Fruit fly (Drosophila melanogaster) whole organism, prepupa: ENCODE data around the gene mab-21.

ENCODE experiments used
- Blimp-1 ChIP-seq: fragments of 200-800 bp; sonication (Bioruptor generic); optimal IDR thresholded peaks from 3 replicates; lab custom pipeline; 2017; ENCODE audit warnings: missing biosample characterization, missing genetic modification characterization, mild to moderate bottlenecking, moderate library complexity, missing genetic modification reagents
- CG10631 ChIP-seq: fragments of 200-800 bp; sonication (Bioruptor generic); optimal IDR thresholded peaks from 2 replicates; lab custom pipeline; 2016; ENCODE audit warnings: missing biosample characterization, missing genetic modification characterization
- CG10669 ChIP-seq: fragments of 200-800 bp; sonication (Bioruptor generic); optimal IDR thresholded peaks from 3 replicates; lab custom pipeline; 2018; ENCODE audit warnings: missing biosample characterization, mild to moderate bottlenecking, missing genetic modification characterization, moderate library complexity
- CG11294 ChIP-seq: fragments of 200-800 bp; sonication (Bioruptor generic); IDR thresholded peaks from 2 replicates; pipeline ENCODE4 v1.3.6; 2022; ENCODE audit warnings: missing biosample characterization, missing genetic modification characterization
- CG11762 ChIP-seq: fragments of 200-800 bp; sonication (Bioruptor generic); optimal IDR thresholded peaks from 3 replicates; lab custom pipeline; 2016; ENCODE audit warnings: missing biosample characterization, missing genetic modification characterization; ENCODE audit not compliant: insufficient read depth
- CG11902 ChIP-seq: fragments of 200-800 bp; sonication (Bioruptor generic); optimal IDR thresholded peaks from 3 replicates; lab custom pipeline; 2016; ENCODE audit warnings: missing biosample characterization, missing genetic modification characterization
- CG1621 ChIP-seq: fragments of 200-800 bp; sonication (Bioruptor generic); optimal IDR thresholded peaks from 3 replicates; lab custom pipeline; 2018; ENCODE audit warnings: missing biosample characterization, mild to moderate bottlenecking, missing genetic modification characterization
- CG3032 ChIP-seq: fragments of 200-800 bp; optimal IDR thresholded peaks from 2 replicates; lab custom pipeline; 2019; ENCODE audit warnings: missing biosample characterization, mild to moderate bottlenecking, missing genetic modification characterization, moderate library complexity
- CG31627 ChIP-seq: fragments of 200-800 bp; sonication (Bioruptor generic); optimal IDR thresholded peaks from 3 replicates; lab custom pipeline; 2016; ENCODE audit warnings: missing biosample characterization, missing genetic modification characterization
- CG32006 ChIP-seq: fragments of 200-800 bp; sonication (Bioruptor generic); optimal IDR thresholded peaks from 3 replicates; lab custom pipeline; 2017; ENCODE audit warnings: missing biosample characterization, mild to moderate bottlenecking, missing genetic modification characterization
- CG3919 ChIP-seq: fragments of 200-800 bp; sonication (Bioruptor generic); optimal IDR thresholded peaks from 3 replicates; lab custom pipeline; 2016; ENCODE audit warnings: missing biosample characterization, missing genetic modification characterization
- CG4318 ChIP-seq: fragments of 200-800 bp; sonication (Bioruptor generic); optimal IDR thresholded peaks from 3 replicates; lab custom pipeline; 2017; ENCODE audit warnings: missing biosample characterization, mild to moderate bottlenecking, missing genetic modification characterization
- CG6163 ChIP-seq: fragments of 200-800 bp; sonication (Bioruptor generic); IDR thresholded peaks from 3 replicates; pipeline ENCODE4 v1.3.6; 2022; ENCODE audit warnings: missing biosample characterization, missing genetic modification characterization
- CG6276 ChIP-seq: fragments of 200-800 bp; sonication (Bioruptor generic); optimal IDR thresholded peaks from 2 replicates; lab custom pipeline; 2017; ENCODE audit warnings: missing biosample characterization, mild to moderate bottlenecking, missing genetic modification characterization
- CG6792 ChIP-seq: fragments of 200-800 bp; sonication (Bioruptor generic); optimal IDR thresholded peaks from 3 replicates; lab custom pipeline; 2016; ENCODE audit warnings: missing biosample characterization, missing genetic modification characterization
- CG6808 ChIP-seq: fragments of 200-800 bp; sonication (Bioruptor generic); optimal IDR thresholded peaks from 3 replicates; lab custom pipeline; 2017; ENCODE audit warnings: missing biosample characterization, missing genetic modification characterization, mild to moderate bottlenecking, moderate library complexity, missing genetic modification reagents
- CG6854 ChIP-seq: fragments of 200-800 bp; sonication (Bioruptor generic); optimal IDR thresholded peaks from 2 replicates; lab custom pipeline; 2017; ENCODE audit warnings: missing biosample characterization, mild to moderate bottlenecking, missing genetic modification characterization
- CG8119 ChIP-seq: fragments of 200-800 bp; sonication (Bioruptor generic); IDR thresholded peaks from 3 replicates; pipeline ENCODE4 v1.3.6; 2022; ENCODE audit warnings: missing biosample characterization, missing genetic modification characterization
- CG8319 ChIP-seq: fragments of 200-800 bp; sonication (Bioruptor generic); optimal IDR thresholded peaks from 3 replicates; lab custom pipeline; 2016; ENCODE audit warnings: missing biosample characterization, missing genetic modification characterization
- CG8632 ChIP-seq: fragments of 200-800 bp; sonication (Bioruptor generic); optimal IDR thresholded peaks from 3 replicates; lab custom pipeline; 2016; ENCODE audit warnings: missing biosample characterization, missing genetic modification characterization
- CG9139 ChIP-seq: fragments of 200-800 bp; sonication (Bioruptor generic); optimal IDR thresholded peaks from 3 replicates; lab custom pipeline; 2017; ENCODE audit warnings: missing biosample characterization, mild to moderate bottlenecking, missing genetic modification characterization
- Eip75B ChIP-seq: fragments of 200-800 bp; sonication (Bioruptor generic); optimal IDR thresholded peaks from 3 replicates; lab custom pipeline; 2016; ENCODE audit warnings: missing biosample characterization, missing genetic modification characterization
- Eip78C ChIP-seq: fragments of 200-800 bp; sonication (Bioruptor generic); peaks from one replicate; lab custom pipeline; 2016; ENCODE audit warnings: missing biosample characterization, missing genetic modification characterization
- Eip93F ChIP-seq: fragments of 200-800 bp; sonication (Bioruptor generic); optimal IDR thresholded peaks from 2 replicates; lab custom pipeline; 2016; ENCODE audit warnings: missing biosample characterization, mild to moderate bottlenecking, missing genetic modification characterization
- Ets21C ChIP-seq: fragments of 200-800 bp; sonication (Bioruptor generic); optimal IDR thresholded peaks from 3 replicates; lab custom pipeline; 2016; ENCODE audit warnings: missing biosample characterization, missing genetic modification characterization
- Ets96B ChIP-seq: fragments of 200-800 bp; optimal IDR thresholded peaks from 2 replicates; lab custom pipeline; 2019; ENCODE audit warnings: missing biosample characterization, mild to moderate bottlenecking, missing genetic modification characterization, moderate library complexity
- Gug ChIP-seq: fragments of 200-800 bp; sonication (Bioruptor generic); IDR thresholded peaks from 2 replicates; pipeline ENCODE4 v1.3.6; 2022; ENCODE audit warnings: missing biosample characterization, missing genetic modification characterization
- Hr38 ChIP-seq: sonication (Bioruptor generic); optimal IDR thresholded peaks from 2 replicates; lab custom pipeline; 2016; ENCODE audit warnings: missing biosample characterization, missing genetic modification characterization
- Hr4 ChIP-seq: fragments of 200-800 bp; sonication (Bioruptor generic); optimal IDR thresholded peaks from 3 replicates; lab custom pipeline; 2016; ENCODE audit warnings: missing biosample characterization, missing genetic modification characterization
- Lpt ChIP-seq: fragments of 200-800 bp; sonication (Bioruptor generic); optimal IDR thresholded peaks from 3 replicates; lab custom pipeline; 2016; ENCODE audit warnings: missing biosample characterization, missing genetic modification characterization
- Met ChIP-seq: fragments of 200-800 bp; sonication (Bioruptor generic); optimal IDR thresholded peaks from 3 replicates; lab custom pipeline; 2016; ENCODE audit warnings: missing biosample characterization, missing genetic modification characterization
- OdsH ChIP-seq: fragments of 200-800 bp; sonication (Bioruptor generic); optimal IDR thresholded peaks from 3 replicates; lab custom pipeline; 2016; ENCODE audit warnings: missing biosample characterization, missing genetic modification characterization
- Sox15 ChIP-seq: fragments of 200-800 bp; sonication (Bioruptor generic); optimal IDR thresholded peaks from 3 replicates; lab custom pipeline; 2016; ENCODE audit warnings: missing biosample characterization, missing genetic modification characterization
- achi ChIP-seq: fragments of 200-800 bp; sonication (Bioruptor generic); optimal IDR thresholded peaks from 3 replicates; lab custom pipeline; 2016; ENCODE audit warnings: missing biosample characterization, missing genetic modification characterization
- acj6 ChIP-seq: fragments of 200-800 bp; sonication (Bioruptor generic); optimal IDR thresholded peaks from 3 replicates; lab custom pipeline; 2016; ENCODE audit warnings: missing biosample characterization, missing genetic modification characterization
- dsx ChIP-seq: fragments of 200-800 bp; optimal IDR thresholded peaks from 3 replicates; lab custom pipeline; 2019; ENCODE audit warnings: missing biosample characterization, mild to moderate bottlenecking, missing genetic modification characterization, moderate library complexity; ENCODE audit not compliant: poor library complexity, severe bottlenecking
- esn ChIP-seq: fragments of 200-800 bp; sonication (Bioruptor generic); optimal IDR thresholded peaks from 2 replicates; lab custom pipeline; 2016; ENCODE audit warnings: missing biosample characterization, mild to moderate bottlenecking, missing genetic modification characterization, moderate library complexity
- fd59A ChIP-seq: fragments of 200-800 bp; sonication (Bioruptor generic); optimal IDR thresholded peaks from 2 replicates; lab custom pipeline; 2017; ENCODE audit warnings: missing biosample characterization, mild to moderate bottlenecking, missing genetic modification characterization, missing genetic modification reagents
- fd85E ChIP-seq: fragments of 200-800 bp; sonication (Bioruptor generic); optimal IDR thresholded peaks from 3 replicates; lab custom pipeline; 2016; ENCODE audit warnings: missing biosample characterization, missing genetic modification characterization
- pdm3 ChIP-seq: fragments of 200-800 bp; sonication (Bioruptor generic); optimal IDR thresholded peaks from 3 replicates; lab custom pipeline; 2016; ENCODE audit warnings: missing biosample characterization, missing genetic modification characterization
- spab ChIP-seq: fragments of 200-800 bp; sonication (Bioruptor generic); optimal IDR thresholded peaks from 2 replicates; lab custom pipeline; 2017; ENCODE audit warnings: missing biosample characterization, mild to moderate bottlenecking, missing genetic modification characterization, missing genetic modification reagents
- svp ChIP-seq: fragments of 200-800 bp; sonication (Bioruptor generic); peaks from one replicate; lab custom pipeline; 2016; ENCODE audit warnings: missing biosample characterization, missing genetic modification characterization
- topi ChIP-seq: fragments of 200-800 bp; sonication (Bioruptor generic); optimal IDR thresholded peaks from 3 replicates; lab custom pipeline; 2016; ENCODE audit warnings: missing biosample characterization, missing genetic modification characterization

The mab-21 gene

DNA sequence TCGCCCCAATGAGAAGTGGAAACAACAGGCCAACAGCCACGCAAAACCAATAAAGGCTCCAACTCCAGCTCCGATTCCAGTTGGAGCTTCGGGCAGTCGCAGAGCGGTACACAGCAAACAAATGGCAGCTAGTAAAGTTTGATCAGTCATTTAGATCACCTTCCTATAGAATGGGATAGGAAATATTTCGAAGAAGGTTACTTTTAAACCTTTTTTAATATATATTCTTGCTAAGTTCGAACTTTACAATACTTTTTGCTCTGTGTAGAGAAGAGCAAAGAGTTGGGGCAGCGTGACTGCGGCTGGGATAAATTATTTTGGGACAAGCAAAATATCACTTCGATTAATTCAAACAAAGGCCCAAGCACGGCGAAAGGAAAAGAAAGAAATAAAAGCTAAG, 7.3 kb upstream of the mab-21 start (continued):
- TF ChIP-seq CG11762 (GFP tag; lab: Kevin White, UChicago) (peak; percentile 23), CG1621 (tag; lab: Kevin White, UChicago) (peak; percentile 73), CG6276 (peak; percentile 8), CG11902 (GFP tag; lab: Kevin White, UChicago) (peak; percentile 67), esn (GFP tag; lab: Kevin White, UChicago) (peak; percentile 88), Sox15 (GFP tag; lab: Kevin White, UChicago) (peak; percentile 65), CG8119 (GFP tag; lab: Robert Waterston, UW) (peak; percentile 71), CG11294 (GFP tag; lab: Robert Waterston, UW) (no peak)

DNA sequence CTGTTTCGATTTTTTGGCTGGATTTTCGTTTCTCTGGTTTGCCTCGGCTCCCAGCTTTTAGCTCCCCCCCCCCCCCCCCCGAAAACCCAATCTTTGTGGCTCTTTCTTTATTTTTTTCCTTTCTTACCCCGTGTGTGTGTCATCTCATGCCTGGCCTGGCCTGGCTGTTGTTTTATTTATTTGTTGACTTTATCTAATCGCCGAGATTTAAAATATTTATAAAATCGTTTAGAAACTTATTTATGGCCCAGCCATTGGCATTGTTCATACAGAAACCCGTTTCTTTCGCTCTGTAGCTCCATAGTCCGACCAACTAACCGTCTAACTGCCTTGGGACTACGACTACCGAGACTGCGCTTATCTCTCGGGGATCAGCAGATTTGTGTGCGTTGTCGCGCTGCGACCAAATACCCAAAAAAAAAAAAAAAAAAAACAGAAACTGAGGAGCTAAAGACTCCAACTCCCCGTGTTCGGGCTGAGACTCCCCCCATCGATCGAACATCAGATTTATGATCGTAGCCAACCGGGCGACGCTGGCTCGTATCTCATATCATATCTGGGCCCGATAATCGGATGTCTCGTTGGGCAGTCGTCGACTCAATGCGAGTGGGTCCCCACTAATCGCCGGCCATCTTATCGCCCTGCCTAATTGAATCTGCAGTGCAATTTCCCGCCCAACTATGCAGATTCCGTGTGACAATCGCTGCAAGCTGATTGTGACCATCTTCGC, 2.3 kb downstream of the mab-21 start:
- no peak for TF ChIP-seq fd85E (GFP tag; lab: Kevin White, UChicago)
- no peak for TF ChIP-seq Hr4 (GFP tag; lab: Kevin White, UChicago)
- no peak for TF ChIP-seq achi (GFP tag; lab: Kevin White, UChicago)

DNA sequence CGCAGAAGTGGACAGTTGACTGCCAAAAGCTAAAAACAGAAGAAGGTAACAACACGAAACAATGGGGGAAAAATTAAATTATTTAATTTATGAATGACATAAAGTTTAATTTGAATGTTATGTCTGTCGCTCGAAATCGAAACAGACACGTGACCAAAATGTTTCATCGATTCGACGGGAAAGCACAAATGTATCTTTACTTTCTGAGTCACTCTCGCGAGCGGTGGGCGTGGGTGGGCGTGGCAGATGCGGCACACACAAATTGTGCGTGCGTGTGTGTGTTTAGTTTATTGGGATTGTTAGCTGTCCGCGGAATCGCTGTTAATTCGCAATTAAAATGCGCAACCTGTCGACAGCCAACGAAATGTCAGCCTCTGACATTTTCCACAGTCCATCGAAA, 5.5 kb downstream of the mab-21 start:
- TF ChIP-seq spab (GFP tag; lab: Kevin White, UChicago), result no peak
- TF ChIP-seq Blimp-1, result no peak
- no peak for TF ChIP-seq Eip93F
- TF ChIP-seq CG11294 (GFP tag; lab: Robert Waterston, UW), result no peak
- TF ChIP-seq Lpt (GFP tag; lab: Kevin White, UChicago), result no peak
- no peak for TF ChIP-seq OdsH (GFP tag; lab: Kevin White, UChicago)
- TF ChIP-seq CG3032, result no peak
- TF ChIP-seq CG6163, result no peak
- no peak for TF ChIP-seq topi (GFP tag; lab: Kevin White, UChicago)
- no peak for TF ChIP-seq CG8632 (GFP tag; lab: Kevin White, UChicago)

DNA sequence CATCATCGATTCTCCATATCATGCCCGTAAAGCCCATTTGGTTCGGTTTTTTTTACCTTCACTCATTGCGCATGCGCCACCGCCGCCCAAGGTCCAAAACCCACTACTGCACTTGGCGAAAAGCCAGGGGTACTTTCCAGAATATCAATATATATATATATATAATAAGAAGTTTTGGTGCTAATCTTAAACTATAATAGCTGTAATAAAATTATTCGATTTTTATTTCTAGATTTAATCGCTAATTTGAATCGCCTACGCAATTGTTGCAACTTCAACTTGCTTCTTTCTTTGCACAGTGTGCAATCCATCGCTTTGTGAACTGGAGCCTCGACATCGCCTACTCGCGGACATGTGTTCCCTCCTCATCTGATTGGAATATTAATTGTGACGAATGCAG, 9.2 kb downstream of the mab-21 start:
- peak; percentile 39 for TF ChIP-seq OdsH (GFP tag; lab: Kevin White, UChicago)
- TF ChIP-seq CG3919 (GFP tag; lab: Kevin White, UChicago), result peak; percentile 31
- TF ChIP-seq CG6276, result no peak
- peak; percentile 8 for TF ChIP-seq esn (GFP tag; lab: Kevin White, UChicago)
- TF ChIP-seq Hr4 (GFP tag; lab: Kevin White, UChicago), result no peak
- TF ChIP-seq CG3032, result peak; percentile 65
- no peak for TF ChIP-seq Met
- TF ChIP-seq CG6792 (GFP tag; lab: Kevin White, UChicago), result peak; percentile 2
- TF ChIP-seq Eip78C (GFP tag; lab: Kevin White, UChicago), result peak; percentile 63
- no peak for TF ChIP-seq Eip75B (GFP tag; lab: Kevin White, UChicago)
- peak; percentile 44 for TF ChIP-seq spab (GFP tag; lab: Kevin White, UChicago)
- TF ChIP-seq CG8319 (GFP tag; lab: Kevin White, UChicago), result no peak
- no peak for TF ChIP-seq Hr38 (GFP tag; lab: Kevin White, UChicago)
- TF ChIP-seq CG8632 (GFP tag; lab: Kevin White, UChicago), result peak; percentile 36
- TF ChIP-seq fd59A (GFP tag; lab: Kevin White, UChicago), result peak; percentile 4
- no peak for TF ChIP-seq Sox15 (GFP tag; lab: Kevin White, UChicago)
- TF ChIP-seq CG6808 (GFP tag; lab: Kevin White, UChicago), result peak; percentile 56
- TF ChIP-seq svp, result peak; percentile 52
- TF ChIP-seq CG31627, result no peak
- TF ChIP-seq dsx, result peak; percentile 54
- TF ChIP-seq CG4318 (GFP tag; lab: Kevin White, UChicago), result no peak
- no peak for TF ChIP-seq Blimp-1
- peak; percentile 57 for TF ChIP-seq CG10631 (GFP tag; lab: Kevin White, UChicago)
- no peak for TF ChIP-seq Ets21C (GFP tag; lab: Kevin White, UChicago)
- TF ChIP-seq CG10669 (GFP tag; lab: Kevin White, UChicago), result peak; percentile 61
- peak; percentile 5 for TF ChIP-seq pdm3
- TF ChIP-seq CG6163, result peak; percentile 66; the same call in 2 of the 3 replicates
- peak; percentile 58 for TF ChIP-seq CG9139 (GFP tag; lab: Kevin White, UChicago)
- TF ChIP-seq achi (GFP tag; lab: Kevin White, UChicago), result peak; percentile 35
- TF ChIP-seq acj6 (GFP tag; lab: Kevin White, UChicago), result peak; percentile 35
- TF ChIP-seq Lpt (GFP tag; lab: Kevin White, UChicago), result no peak
- no peak for TF ChIP-seq CG11762 (GFP tag; lab: Kevin White, UChicago)
- TF ChIP-seq CG32006, result peak; percentile 44
- TF ChIP-seq Ets96B (tag; lab: Kevin White, UChicago), result peak; percentile 66
- no peak for TF ChIP-seq Gug (GFP tag; lab: Robert Waterston, UW)
- no peak for TF ChIP-seq CG6854
